Fruit fly (Drosophila melanogaster) whole organism, embryonic: ENCODE results near the gene Hap40.

Experiments
- Abd-B ChIP-seq: fragments of 200-800 bp; sonication (Bioruptor generic); optimal IDR thresholded peaks from 2 replicates; lab custom pipeline; 2018; ENCODE audit warnings: missing biosample characterization, mild to moderate bottlenecking, missing genetic modification characterization, moderate library complexity
- Aef1 ChIP-seq: fragments of 200-800 bp; sonication (Bioruptor generic); IDR thresholded peaks from 3 replicates; pipeline ENCODE4 v1.3.6; 2022; ENCODE audit warnings: missing biosample characterization, missing genetic modification characterization
- CG10274 ChIP-seq: fragments of 200-800 bp; sonication (Bioruptor generic); optimal IDR thresholded peaks from 3 replicates; lab custom pipeline; 2017; ENCODE audit warnings: missing biosample characterization, mild to moderate bottlenecking, missing genetic modification characterization
- CG10321 ChIP-seq: fragments of 200-800 bp; sonication (Bioruptor generic); IDR thresholded peaks from 2 replicates; pipeline ENCODE4 v1.3.6; 2022; ENCODE audit warnings: missing biosample characterization, missing genetic modification characterization
- CG11093 ChIP-seq: fragments of 200-800 bp; sonication (Bioruptor generic); IDR thresholded peaks from 3 replicates; pipeline ENCODE4 v1.3.6; 2022; ENCODE audit warnings: missing biosample characterization, missing genetic modification characterization
- CG11696 ChIP-seq: fragments of 200-800 bp; sonication (Bioruptor generic); IDR thresholded peaks from 2 replicates; pipeline ENCODE4 v1.3.6; 2022; ENCODE audit warnings: missing biosample characterization, missing genetic modification characterization
- CG1233 ChIP-seq: fragments of 200-800 bp; sonication (Bioruptor generic); optimal IDR thresholded peaks from 4 replicates; lab custom pipeline; 2018; ENCODE audit warnings: missing biosample characterization, mild to moderate bottlenecking, missing genetic modification characterization
- CG12391 ChIP-seq: fragments of 200-800 bp; sonication (Bioruptor generic); optimal IDR thresholded peaks from 3 replicates; lab custom pipeline; 2018; ENCODE audit warnings: missing biosample characterization, mild to moderate bottlenecking, missing genetic modification characterization, moderate library complexity
- CG13894 ChIP-seq: fragments of 200-800 bp; sonication (Bioruptor generic); optimal IDR thresholded peaks from 3 replicates; lab custom pipeline; 2018; ENCODE audit warnings: missing biosample characterization, mild to moderate bottlenecking, missing genetic modification characterization, moderate library complexity
- CG14050 ChIP-seq: fragments of 200-800 bp; sonication (Bioruptor generic); IDR thresholded peaks from 3 replicates; pipeline ENCODE4 v1.3.6; 2022; ENCODE audit warnings: missing biosample characterization, missing genetic modification characterization
- CG14965 ChIP-seq: fragments of 200-800 bp; sonication (Bioruptor generic); optimal IDR thresholded peaks from 2 replicates; lab custom pipeline; 2016; ENCODE audit warnings: missing biosample characterization, missing genetic modification characterization, borderline replicate concordance
- CG15696 ChIP-seq: fragments of 200-800 bp; sonication (Bioruptor generic); optimal IDR thresholded peaks from 2 replicates; lab custom pipeline; 2019; ENCODE audit warnings: missing biosample characterization, mild to moderate bottlenecking, missing genetic modification characterization, moderate library complexity
- CG17186 ChIP-seq: fragments of 200-800 bp; sonication (Bioruptor generic); optimal IDR thresholded peaks from 3 replicates; lab custom pipeline; 2017; ENCODE audit warnings: missing biosample characterization, missing genetic modification reagents, missing genetic modification characterization
- CG17328 ChIP-seq: fragments of 200-800 bp; sonication (Bioruptor generic); IDR thresholded peaks from 2 replicates; pipeline ENCODE4 v1.3.6; 2022; ENCODE audit warnings: missing biosample characterization, missing genetic modification characterization
- CG17361 ChIP-seq: fragments of 200-800 bp; sonication (Bioruptor generic); IDR thresholded peaks from 3 replicates; pipeline ENCODE4 v1.3.6; 2022; ENCODE audit warnings: missing biosample characterization, missing genetic modification characterization
- CG2889 ChIP-seq: fragments of 200-800 bp; sonication (Bioruptor generic); IDR thresholded peaks from 3 replicates; pipeline ENCODE4 v1.3.6; 2022; ENCODE audit warnings: missing biosample characterization, missing genetic modification characterization
- CG31441 ChIP-seq: fragments of 200-800 bp; sonication (Bioruptor generic); IDR thresholded peaks from 2 replicates; pipeline ENCODE4 v1.3.6; 2022; ENCODE audit warnings: missing biosample characterization, missing genetic modification characterization
- CG32767 ChIP-seq: fragments of 200-800 bp; sonication (Bioruptor generic); IDR thresholded peaks from 2 replicates; pipeline ENCODE4 v1.3.6; 2022; ENCODE audit warnings: missing biosample characterization, missing genetic modification characterization
- CG4328 ChIP-seq: fragments of 200-800 bp; sonication (Bioruptor generic); optimal IDR thresholded peaks from 3 replicates; lab custom pipeline; 2017; ENCODE audit warnings: missing biosample characterization, missing genetic modification reagents, missing genetic modification characterization
- CG4854 ChIP-seq: fragments of 200-800 bp; sonication (Bioruptor generic); optimal IDR thresholded peaks from 2 replicates; lab custom pipeline; 2016; ENCODE audit warnings: missing biosample characterization, missing genetic modification characterization, inconsistent platforms
- CG6765 ChIP-seq: fragments of 200-800 bp; sonication (Bioruptor generic); optimal IDR thresholded peaks from 3 replicates; lab custom pipeline; 2017; ENCODE audit warnings: missing biosample characterization, mild to moderate bottlenecking, missing genetic modification characterization
- CG7786 ChIP-seq: fragments of 200-800 bp; sonication (Bioruptor generic); optimal IDR thresholded peaks from 2 replicates; lab custom pipeline; 2016; ENCODE audit warnings: missing biosample characterization, missing genetic modification characterization
- CG9727 ChIP-seq: fragments of 200-800 bp; sonication (Bioruptor generic); optimal IDR thresholded peaks from 3 replicates; lab custom pipeline; 2017; ENCODE audit warnings: missing biosample characterization, mild to moderate bottlenecking, missing genetic modification characterization
- CG9876 ChIP-seq: fragments of 200-800 bp; sonication (Bioruptor generic); optimal IDR thresholded peaks from 2 replicates; lab custom pipeline; 2016; ENCODE audit warnings: missing biosample characterization, missing genetic modification characterization
- CTCF ChIP-seq: fragments of 200-800 bp; sonication (Bioruptor generic); optimal IDR thresholded peaks from 2 replicates; lab custom pipeline; 2017; ENCODE audit warnings: missing biosample characterization, mild to moderate bottlenecking, missing genetic modification characterization, moderate library complexity
- D19A ChIP-seq: fragments of 200-800 bp; optimal IDR thresholded peaks from 3 replicates; lab custom pipeline; 2019; ENCODE audit warnings: missing biosample characterization, mild to moderate bottlenecking, missing genetic modification characterization, moderate library complexity
- Dip3 ChIP-seq: fragments of 200-800 bp; sonication (Bioruptor generic); optimal IDR thresholded peaks from 3 replicates; lab custom pipeline; 2016; ENCODE audit warnings: missing biosample characterization, missing genetic modification characterization
- E2f2 ChIP-seq: fragments of 200-800 bp; sonication (Bioruptor generic); IDR thresholded peaks from 2 replicates; pipeline ENCODE4 v1.3.6; 2022; ENCODE audit warnings: missing biosample characterization, missing genetic modification characterization
- Eip74EF ChIP-seq, 2 experiments: fragments of 200-800 bp in 1 of 2; fragments of >200 bp in 1 of 2; sonication (Bioruptor generic) in 1 of 2; optimal IDR thresholded peaks; 2 replicates each; lab custom pipeline; 2017 to 2019; ENCODE audit warnings: missing biosample characterization in 2 of 2, missing genetic modification characterization in 2 of 2, mild to moderate bottlenecking in 1 of 2, moderate library complexity in 1 of 2
- Hand ChIP-seq: fragments of 200-800 bp; sonication (Bioruptor generic); optimal IDR thresholded peaks from 2 replicates; lab custom pipeline; 2017; ENCODE audit warnings: mild to moderate bottlenecking, missing biosample characterization, missing genetic modification reagents, missing genetic modification characterization
- Hey ChIP-seq: fragments of 200-800 bp; sonication (Bioruptor generic); optimal IDR thresholded peaks from 3 replicates; lab custom pipeline; 2018; ENCODE audit warnings: missing biosample characterization, mild to moderate bottlenecking, missing genetic modification characterization
- Hmr ChIP-seq: fragments of 200-800 bp; sonication (Bioruptor generic); optimal IDR thresholded peaks from 3 replicates; lab custom pipeline; 2017; ENCODE audit warnings: mild to moderate bottlenecking, missing biosample characterization, missing genetic modification reagents, missing genetic modification characterization
- Hmx ChIP-seq: fragments of 200-800 bp; sonication (Bioruptor generic); optimal IDR thresholded peaks from 2 replicates; lab custom pipeline; 2016; ENCODE audit warnings: missing biosample characterization, missing genetic modification characterization
- Hr51 ChIP-seq, 2 experiments: fragments of 200-800 bp; sonication (Bioruptor generic); optimal IDR thresholded peaks; 2 replicates in 1 of 2; 3 replicates in 1 of 2; lab custom pipeline; 2016 to 2018; ENCODE audit warnings: missing biosample characterization in 2 of 2, missing genetic modification characterization in 2 of 2, mild to moderate bottlenecking in 1 of 2, moderate library complexity in 1 of 2
- Jarid2 ChIP-seq: fragments of 200-800 bp; sonication (Bioruptor generic); optimal IDR thresholded peaks from 3 replicates; lab custom pipeline; 2017; ENCODE audit warnings: mild to moderate bottlenecking, missing biosample characterization, missing genetic modification reagents, missing genetic modification characterization
- Med ChIP-seq: fragments of 200-800 bp; sonication (Bioruptor generic); peaks from one replicate; lab custom pipeline; 2016; ENCODE audit warnings: missing biosample characterization, missing genetic modification characterization, mild to moderate bottlenecking, inconsistent platforms, moderate library complexity
- NC2β ChIP-seq: fragments of 200-800 bp; sonication (Bioruptor generic); optimal IDR thresholded peaks from 2 replicates; lab custom pipeline; 2016; ENCODE audit warnings: missing biosample characterization, missing genetic modification characterization
- Stat92E ChIP-seq, 3 experiments: fragments of >200 bp in 2 of 3; fragments of 200-800 bp in 1 of 3; sonication (Bioruptor generic) in 1 of 3; optimal IDR thresholded peaks; 2 replicates each; lab custom pipeline; 2017 to 2019; ENCODE audit warnings: missing biosample characterization in 3 of 3, missing genetic modification characterization in 3 of 3, mild to moderate bottlenecking in 1 of 3, moderate library complexity in 1 of 3
- ase ChIP-seq: fragments of 200-800 bp; sonication (Bioruptor generic); IDR thresholded peaks from 3 replicates; pipeline ENCODE4 v1.3.6; 2022; ENCODE audit warnings: missing biosample characterization, missing genetic modification characterization
- br ChIP-seq: fragments of >200 bp; optimal IDR thresholded peaks from 2 replicates; lab custom pipeline; 2017
- cwo ChIP-seq: fragments of 200-800 bp; sonication (Bioruptor generic); optimal IDR thresholded peaks from 3 replicates; lab custom pipeline; 2017; ENCODE audit warnings: missing biosample characterization, missing genetic modification characterization, mild to moderate bottlenecking, moderate library complexity, missing genetic modification reagents
- en ChIP-seq: fragments of 200-800 bp; sonication (Bioruptor generic); optimal IDR thresholded peaks from 2 replicates; lab custom pipeline; 2016; ENCODE audit warnings: missing biosample characterization, missing genetic modification characterization
- fru ChIP-seq: fragments of >200 bp; optimal IDR thresholded peaks from 2 replicates; lab custom pipeline; 2017
- h ChIP-seq: fragments of >200 bp; optimal IDR thresholded peaks from 2 replicates; lab custom pipeline; 2017
- mam ChIP-seq: fragments of 200-800 bp; sonication (Bioruptor generic); optimal IDR thresholded peaks from 3 replicates; lab custom pipeline; 2016; ENCODE audit warnings: missing biosample characterization, missing genetic modification characterization
- p53 ChIP-seq: fragments of 200-800 bp; sonication (Bioruptor generic); optimal IDR thresholded peaks from 2 replicates; lab custom pipeline; 2016; ENCODE audit warnings: missing biosample characterization, missing genetic modification characterization
- pfk ChIP-seq: fragments of 200-800 bp; sonication (Bioruptor generic); optimal IDR thresholded peaks from 2 replicates; lab custom pipeline; 2018; ENCODE audit warnings: missing biosample characterization, mild to moderate bottlenecking, missing genetic modification characterization, moderate library complexity
- schlank ChIP-seq: fragments of 200-800 bp; sonication (Bioruptor generic); optimal IDR thresholded peaks from 2 replicates; lab custom pipeline; 2018; ENCODE audit warnings: missing biosample characterization, mild to moderate bottlenecking, missing genetic modification characterization
- scrt ChIP-seq: fragments of 200-800 bp; sonication (Bioruptor generic); optimal IDR thresholded peaks from 2 replicates; lab custom pipeline; 2018; ENCODE audit warnings: missing biosample characterization, mild to moderate bottlenecking, missing genetic modification characterization, moderate library complexity
- tgo ChIP-seq: fragments of 200-800 bp; sonication (Bioruptor generic); IDR thresholded peaks from 3 replicates; pipeline ENCODE4 v1.3.6; 2022; ENCODE audit warnings: missing biosample characterization, missing genetic modification characterization
- tup ChIP-seq: fragments of 200-800 bp; sonication (Bioruptor generic); optimal IDR thresholded peaks from 2 replicates; lab custom pipeline; 2016; ENCODE audit warnings: missing biosample characterization, mild to moderate bottlenecking, missing genetic modification characterization, moderate library complexity
- twi ChIP-seq: fragments of 200-800 bp; optimal IDR thresholded peaks from 2 replicates; lab custom pipeline; 2019; ENCODE audit warnings: missing biosample characterization, mild to moderate bottlenecking, missing genetic modification characterization, moderate library complexity
- zen ChIP-seq: fragments of 200-800 bp; sonication (Bioruptor generic); optimal IDR thresholded peaks from 3 replicates; lab custom pipeline; 2018; ENCODE audit warnings: missing biosample characterization, mild to moderate bottlenecking, missing genetic modification characterization, moderate library complexity

The Hap40 gene

DNA sequence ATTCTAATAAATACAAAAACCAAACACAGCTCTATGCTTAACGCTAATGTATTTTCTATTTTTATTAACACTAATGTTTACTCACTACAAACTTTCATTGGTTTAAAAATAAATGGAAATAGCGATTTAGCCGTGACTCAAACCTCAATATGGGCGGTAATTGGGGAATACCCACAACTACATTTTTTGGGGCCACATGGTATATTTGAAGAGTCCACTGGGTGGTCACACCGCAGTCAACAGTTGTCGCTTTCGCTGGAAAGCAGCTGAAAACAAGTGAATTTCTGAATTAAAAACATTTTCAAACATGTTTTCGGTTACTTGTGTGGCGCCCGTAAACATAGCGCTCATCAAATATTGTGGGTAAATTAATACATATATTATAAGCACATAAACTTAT is 45.0 kb downstream of the Hap40 start, which contains the start of gene Mvd (continued):
- TF ChIP-seq CG17361 (no peak), cwo (GFP tag; lab: Kevin White, UChicago) (no peak), CG10274 (GFP tag; lab: Kevin White, UChicago) (no peak), CG14050 (GFP tag; lab: Robert Waterston, UW) (no peak), CTCF (GFP tag; lab: Kevin White, UChicago) (peak; percentile 68), CG11696 (no peak), tup (GFP tag; lab: Kevin White, UChicago) (no peak), schlank (tag; lab: Kevin White, UChicago) (no peak), Hmr (GFP tag; lab: Kevin White, UChicago) (no peak), h (no peak), CG32767 (GFP tag; lab: Robert Waterston, UW) (no peak), Jarid2 (GFP tag; lab: Kevin White, UChicago) (no peak), CG9876 (GFP tag; lab: Kevin White, UChicago) (no peak), CG1233 (GFP tag; lab: Kevin White, UChicago) (no peak), scrt (peak; percentile 80), p53 (GFP tag; lab: Kevin White, UChicago) (no peak), Med (GFP tag; lab: Kevin White, UChicago) (peak; percentile 81), CG4854 (GFP tag; lab: Kevin White, UChicago) (no peak), Stat92E (GFP tag; optimal IDR thresholded peaks at IDR 0.05; lab: Kevin White, UChicago) (peak in 1 of 3 experiments; percentile 3), CG7786 (GFP tag; lab: Kevin White, UChicago) (no peak), Aef1 (no peak), NC2β (no peak), CG12391 (tag; lab: Kevin White, UChicago) (no peak), zen (tag; lab: Kevin White, UChicago) (no peak), CG14965 (GFP tag; lab: Kevin White, UChicago) (no peak), CG17186 (GFP tag; lab: Kevin White, UChicago) (peak; percentile 26), CG17328 (GFP tag; lab: Robert Waterston, UW) (no peak), Hey (tag; lab: Kevin White, UChicago) (no peak), fru (lab: Kevin White, UChicago) (no peak), CG15696 (tag; lab: Kevin White, UChicago) (no peak), Hr51 (GFP tag; optimal IDR thresholded peaks at IDR 0.05; lab: Kevin White, UChicago) (no peak), pfk (no peak), Abd-B (GFP tag; lab: Kevin White, UChicago) (no peak), tgo (GFP tag; lab: Robert Waterston, UW) (no peak), CG31441 (GFP tag; lab: Robert Waterston, UW) (no peak), CG2889 (GFP tag; lab: Robert Waterston, UW) (no peak), CG13894 (no peak), Hmx (GFP tag; lab: Kevin White, UChicago) (no peak), CG6765 (GFP tag; lab: Kevin White, UChicago) (no peak), D19A (tag; lab: Kevin White, UChicago) (no peak), ase (no peak), CG9727 (GFP tag; lab: Kevin White, UChicago) (no peak), CG10321 (no peak), CG11093 (no peak), CG4328 (GFP tag; lab: Kevin White, UChicago) (no peak), mam (GFP tag; lab: Kevin White, UChicago) (peak; percentile 17), Dip3 (GFP tag; lab: Kevin White, UChicago) (no peak), Hand (GFP tag; lab: Kevin White, UChicago) (no peak), Eip74EF (GFP tag; optimal IDR thresholded peaks at IDR 0.05; lab: Kevin White, UChicago) (no peak), en (GFP tag; lab: Kevin White, UChicago) (no peak), br (no peak), E2f2 (peak; percentile 58), twi (tag; lab: Kevin White, UChicago) (no peak)
